Worm (Caenorhabditis elegans) whole organism, L2 larva: ENCODE data around the gene arf-5.
A peak's percentile ranks its signal among the peaks of the same experiment; 100 is the strongest.
"Not testable (repeated sequence)": the region's sequence is repeated elsewhere in the genome, so short reads cannot be mapped to it uniquely, and the experiment has no call there.

Experiments used
- C34F6.9 ChIP-seq: fragments of 150-350 bp; optimal IDR thresholded peaks from 2 replicates; lab custom pipeline; 2014; ENCODE audit warnings: missing biosample characterization, missing genetic modification characterization
- F13H6.1 ChIP-seq: sonication (generic microtip); optimal IDR thresholded peaks from 2 replicates; lab custom pipeline; 2016; ENCODE audit warnings: missing genetic modification characterization, missing compliant biosample characterization
- R02D3.7 ChIP-seq: fragments of 150-350 bp; optimal IDR thresholded peaks from 2 replicates; lab custom pipeline; 2014; ENCODE audit warnings: missing biosample characterization, missing genetic modification characterization
- alr-1 ChIP-seq: fragments of 150-350 bp; optimal IDR thresholded peaks from 2 replicates; lab custom pipeline; 2014; ENCODE audit warnings: missing biosample characterization, missing genetic modification characterization
- aly-2 ChIP-seq: fragments of 150-350 bp; optimal IDR thresholded peaks from 2 replicates; lab custom pipeline; 2014; ENCODE audit warnings: missing biosample characterization, missing genetic modification characterization
- ama-1 ChIP-seq: fragments of 150-350 bp; optimal IDR thresholded peaks from 2 replicates; lab custom pipeline; 2018; ENCODE audit warnings: inconsistent platforms
- blmp-1 ChIP-seq: sonication (generic microtip); optimal IDR thresholded peaks from 2 replicates; lab custom pipeline; 2017; ENCODE audit warnings: missing genetic modification characterization, mild to moderate bottlenecking, missing compliant biosample characterization, antibody characterized with exemption, moderate library complexity; ENCODE audit not compliant: insufficient read depth
- ceh-82 ChIP-seq: fragments of 150-350 bp; optimal IDR thresholded peaks from 2 replicates; lab custom pipeline; 2014; ENCODE audit warnings: missing biosample characterization, missing genetic modification characterization
- crh-2 ChIP-seq: sonication (generic microtip); optimal IDR thresholded peaks from 2 replicates; lab custom pipeline; 2017; ENCODE audit warnings: missing biosample characterization, missing genetic modification characterization
- dmd-4 ChIP-seq: sonication (generic microtip); optimal IDR thresholded peaks from 2 replicates; lab custom pipeline; 2017; ENCODE audit warnings: missing biosample characterization, missing genetic modification characterization
- egl-27 ChIP-seq: sonication (generic microtip); optimal IDR thresholded peaks from 3 replicates; lab custom pipeline; 2017; ENCODE audit warnings: missing biosample characterization, missing genetic modification reagents, missing genetic modification characterization
- fos-1 ChIP-seq: fragments of 150-350 bp; optimal IDR thresholded peaks from 2 replicates; lab custom pipeline; 2014; ENCODE audit warnings: missing biosample characterization, missing genetic modification characterization
- gmeb-1 ChIP-seq: fragments of 150-350 bp; optimal IDR thresholded peaks from 2 replicates; lab custom pipeline; 2014; ENCODE audit warnings: missing biosample characterization, missing genetic modification characterization
- lin-11 ChIP-seq: fragments of 150-350 bp; sonication (generic microtip); optimal IDR thresholded peaks from 2 replicates; lab custom pipeline; 2014; ENCODE audit warnings: missing biosample characterization, missing genetic modification characterization, inconsistent platforms, mixed read lengths
- lin-13 ChIP-seq: fragments of 150-350 bp; optimal IDR thresholded peaks from 2 replicates; lab custom pipeline; 2014; ENCODE audit warnings: missing biosample characterization, missing genetic modification reagents, missing genetic modification characterization
- lsy-2 ChIP-seq, 2 experiments: fragments of 150-350 bp in 1 of 2; sonication (generic microtip) in 1 of 2; optimal IDR thresholded peaks; 2 replicates each; lab custom pipeline; 2014 to 2017; ENCODE audit warnings: missing biosample characterization in 2 of 2, missing genetic modification characterization in 2 of 2
- mab-5 ChIP-seq: fragments of 150-350 bp; optimal IDR thresholded peaks from 2 replicates; lab custom pipeline; 2014; ENCODE audit warnings: missing biosample characterization, missing genetic modification characterization
- mdl-1 ChIP-seq, 2 experiments: fragments of 150-350 bp in 1 of 2; sonication (generic microtip) in 1 of 2; optimal IDR thresholded peaks; 2 replicates each; lab custom pipeline; 2017; ENCODE audit warnings: missing biosample characterization in 2 of 2, missing genetic modification characterization in 2 of 2
- nhr-10 ChIP-seq: sonication (generic microtip); optimal IDR thresholded peaks from 2 replicates; lab custom pipeline; 2017; ENCODE audit warnings: missing biosample characterization, missing genetic modification characterization
- nhr-11 ChIP-seq: fragments of 150-350 bp; optimal IDR thresholded peaks from 2 replicates; lab custom pipeline; 2014; ENCODE audit warnings: missing biosample characterization, missing genetic modification characterization
- nhr-12 ChIP-seq: fragments of 150-350 bp; optimal IDR thresholded peaks from 2 replicates; lab custom pipeline; 2014; ENCODE audit warnings: missing biosample characterization, missing genetic modification characterization
- nhr-129 ChIP-seq: fragments of 150-350 bp; optimal IDR thresholded peaks from 2 replicates; lab custom pipeline; 2014; ENCODE audit warnings: missing biosample characterization, missing genetic modification characterization
- nhr-21 ChIP-seq: fragments of 150-350 bp; optimal IDR thresholded peaks from 2 replicates; lab custom pipeline; 2014; ENCODE audit warnings: missing biosample characterization, missing genetic modification characterization
- nhr-23 ChIP-seq: fragments of 150-350 bp; optimal IDR thresholded peaks from 2 replicates; lab custom pipeline; 2014; ENCODE audit warnings: missing biosample characterization, missing genetic modification reagents, missing genetic modification characterization
- nhr-237 ChIP-seq: fragments of 150-350 bp; optimal IDR thresholded peaks from 2 replicates; lab custom pipeline; 2014; ENCODE audit warnings: missing biosample characterization, missing genetic modification characterization
- nhr-6 ChIP-seq: fragments of 150-350 bp; optimal IDR thresholded peaks from 2 replicates; lab custom pipeline; 2014; ENCODE audit warnings: missing biosample characterization, missing genetic modification characterization
- peb-1 ChIP-seq: fragments of 150-350 bp; optimal IDR thresholded peaks from 2 replicates; lab custom pipeline; 2014; ENCODE audit warnings: missing biosample characterization, missing genetic modification characterization
- sma-3 ChIP-seq: sonication (generic microtip); optimal IDR thresholded peaks from 2 replicates; lab custom pipeline; 2016; ENCODE audit warnings: missing genetic modification reagents, missing genetic modification characterization, missing compliant biosample characterization
- sma-9 ChIP-seq, 2 experiments: fragments of 150-350 bp in 1 of 2; sonication (generic microtip) in 1 of 2; optimal IDR thresholded peaks; 2 replicates each; lab custom pipeline; 2014 to 2016; ENCODE audit warnings: missing genetic modification characterization in 2 of 2, mild to moderate bottlenecking in 1 of 2, missing biosample characterization in 1 of 2, missing compliant biosample characterization in 1 of 2, missing genetic modification reagents in 1 of 2, moderate library complexity in 1 of 2
- unc-39 ChIP-seq: fragments of 150-350 bp; optimal IDR thresholded peaks from 2 replicates; lab custom pipeline; 2014; ENCODE audit warnings: missing biosample characterization, missing genetic modification characterization
- unc-55 ChIP-seq: fragments of 150-350 bp; sonication (generic microtip); optimal IDR thresholded peaks from 3 replicates; lab custom pipeline; 2014; ENCODE audit warnings: missing biosample characterization, missing genetic modification reagents, missing genetic modification characterization
- zag-1 ChIP-seq: fragments of 150-350 bp; optimal IDR thresholded peaks from 2 replicates; lab custom pipeline; 2014; ENCODE audit warnings: missing biosample characterization, missing genetic modification characterization
- ztf-1 ChIP-seq: fragments of 200-800 bp; sonication (Bioruptor generic); conservative IDR thresholded peaks from 2 replicates; pipeline ENCODE4 v1.3.6; 2022; ENCODE audit warnings: missing genetic modification characterization, missing compliant biosample characterization
- ztf-11 ChIP-seq: sonication (generic microtip); optimal IDR thresholded peaks from 2 replicates; lab custom pipeline; 2017; ENCODE audit warnings: missing biosample characterization, missing genetic modification characterization
- ztf-4 ChIP-seq: fragments of 150-350 bp; optimal IDR thresholded peaks from 2 replicates; lab custom pipeline; 2014; ENCODE audit warnings: missing biosample characterization, missing genetic modification characterization

The arf-5 gene

DNA sequence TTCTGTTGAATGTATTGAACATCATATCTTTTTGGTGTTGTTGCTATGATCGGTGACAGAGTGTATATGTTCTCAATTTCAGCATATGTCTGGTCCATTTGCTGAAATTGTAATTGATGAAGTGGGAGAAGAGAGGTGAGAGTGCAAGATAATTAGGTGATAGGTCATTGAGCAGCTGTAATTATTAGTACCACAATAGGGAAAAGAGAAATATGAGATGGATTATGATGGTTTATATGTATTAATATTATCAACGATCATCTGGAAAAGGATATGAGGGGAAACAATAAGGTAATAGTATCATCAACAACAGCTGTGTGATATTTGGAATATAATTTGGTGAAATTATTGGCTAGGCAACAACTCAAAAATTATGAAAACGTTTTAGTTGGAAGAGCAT lies 30.0 kb downstream of the arf-5 start, which contains the start of gene Y42H9B.3:
TSS of gene Y42H9B.3 (minus strand) at position 101 of the 400 bp plus-strand sequence.
- no peak for TF ChIP-seq alr-1 (tag; lab: Kevin White, UChicago)
- no peak for TF ChIP-seq nhr-6 (tag; lab: Kevin White, UChicago)
- no peak for TF ChIP-seq aly-2 (tag; lab: Kevin White, UChicago)
- TF ChIP-seq mdl-1 (tag; optimal IDR thresholded peaks at IDR 0.05; lab: Kevin White, UChicago), result no peak
- no peak for TF ChIP-seq lin-13 (GFP tag; lab: Kevin White, UChicago)
- no peak for TF ChIP-seq peb-1
- TF ChIP-seq ztf-1 (GFP tag; lab: Robert Waterston, UW), result no peak
- no peak for TF ChIP-seq dmd-4 (tag; lab: Kevin White, UChicago)
- no peak for TF ChIP-seq nhr-237 (tag; lab: Kevin White, UChicago)
- no peak for TF ChIP-seq unc-39 (tag; lab: Kevin White, UChicago)
- TF ChIP-seq lin-11, result no peak
- no peak for TF ChIP-seq zag-1 (tag; lab: Kevin White, UChicago)
- no peak for TF ChIP-seq ama-1 (lab: Kevin White, UChicago)
- TF ChIP-seq nhr-10 (tag; lab: Kevin White, UChicago), result no peak
- no peak for TF ChIP-seq egl-27 (tag; lab: Kevin White, UChicago)
- TF ChIP-seq ztf-4, result no peak
- no peak for TF ChIP-seq blmp-1 (tag; lab: Kevin White, UChicago)
- TF ChIP-seq, all 48 proteins: peak for 0

DNA sequence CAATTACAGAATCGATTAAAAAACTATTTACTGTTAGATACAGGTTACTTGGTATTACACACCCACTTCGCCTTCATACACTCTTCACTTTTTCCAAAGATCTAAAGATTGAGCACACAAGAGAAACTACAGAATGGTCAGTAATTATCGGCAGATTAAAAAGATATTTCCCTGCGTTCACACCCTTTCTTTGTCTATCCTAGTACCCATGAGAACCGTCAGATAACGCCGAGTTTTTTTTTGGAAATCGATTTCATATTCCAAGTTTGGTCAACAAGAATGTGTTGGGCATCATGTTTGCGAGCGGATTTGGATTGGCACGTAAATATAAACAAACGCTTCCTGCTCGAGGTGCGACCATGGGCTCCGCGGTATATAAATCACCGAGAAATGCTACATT lies 31.5 kb downstream of the arf-5 start, which contains the start of gene C26B2.8:
TSS of gene C26B2.8 (plus strand) at position 301 of the 400 bp plus-strand sequence.
- no peak for TF ChIP-seq ama-1 (lab: Kevin White, UChicago)
- TF ChIP-seq blmp-1 (tag; lab: Kevin White, UChicago), result no peak

DNA sequence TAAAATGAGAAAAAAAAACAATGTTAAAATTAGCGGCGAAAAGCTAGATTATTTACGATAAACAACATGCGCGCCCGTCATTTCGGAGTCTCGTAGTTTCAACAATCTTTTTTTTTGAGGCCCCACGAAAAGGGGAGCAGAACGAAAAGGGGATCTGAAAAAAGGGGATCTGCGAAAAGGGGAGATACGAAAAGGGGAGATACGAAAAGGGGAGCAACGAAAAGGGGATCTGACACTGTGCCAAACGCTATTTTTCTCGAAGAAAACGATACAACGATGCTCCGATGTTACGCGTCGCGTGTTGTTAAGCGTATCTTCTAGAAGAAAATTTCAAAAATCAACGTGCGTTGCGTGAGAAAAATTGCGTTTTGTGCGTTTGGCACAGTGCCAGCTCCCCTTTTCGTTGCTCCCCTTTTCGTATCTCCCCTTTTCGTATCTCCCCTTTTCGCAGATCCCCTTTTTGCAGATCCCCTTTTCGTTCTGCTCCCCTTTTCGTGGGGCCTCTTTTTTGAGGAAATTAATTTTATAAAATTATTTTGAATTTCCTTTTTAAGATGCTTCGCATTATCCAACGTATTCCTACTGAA lies 33.5 kb downstream of the arf-5 start, which contains the start of gene C26B2.7:
TSS of gene C26B2.7 (plus strand) at position 549 of the 587 bp plus-strand sequence.
- TF ChIP-seq lin-13 (GFP tag; lab: Kevin White, UChicago) (peak; percentile 66), mab-5 (tag; lab: Kevin White, UChicago) (peak; percentile 25), sma-9 (GFP tag; optimal IDR thresholded peaks at IDR 0.05; lab: Kevin White, UChicago) (peak; percentile 77), unc-55 (peak; percentile 85), F13H6.1 (tag; lab: Kevin White, UChicago) (peak; percentile 84), nhr-129 (tag; lab: Kevin White, UChicago) (peak; percentile 52), gmeb-1 (tag; lab: Kevin White, UChicago) (peak; percentile 67), sma-3 (GFP tag; lab: Kevin White, UChicago) (peak; percentile 90), crh-2 (tag; lab: Kevin White, UChicago) (peak; percentile 49), fos-1 (tag; lab: Kevin White, UChicago) (peak; percentile 15), nhr-21 (tag; lab: Kevin White, UChicago) (peak; percentile 69), ztf-4 (peak; percentile 63), R02D3.7 (tag; lab: Kevin White, UChicago) (peak; percentile 54), C34F6.9 (tag; lab: Kevin White, UChicago) (peak; percentile 40), lsy-2 (tag; optimal IDR thresholded peaks at IDR 0.05; lab: Kevin White, UChicago) (peak; percentile 27 to 73)
- not testable (repeated sequence) for TF ChIP-seq sma-9 (tag; optimal IDR thresholded peaks at IDR 0.05; lab: Kevin White, UChicago)

DNA sequence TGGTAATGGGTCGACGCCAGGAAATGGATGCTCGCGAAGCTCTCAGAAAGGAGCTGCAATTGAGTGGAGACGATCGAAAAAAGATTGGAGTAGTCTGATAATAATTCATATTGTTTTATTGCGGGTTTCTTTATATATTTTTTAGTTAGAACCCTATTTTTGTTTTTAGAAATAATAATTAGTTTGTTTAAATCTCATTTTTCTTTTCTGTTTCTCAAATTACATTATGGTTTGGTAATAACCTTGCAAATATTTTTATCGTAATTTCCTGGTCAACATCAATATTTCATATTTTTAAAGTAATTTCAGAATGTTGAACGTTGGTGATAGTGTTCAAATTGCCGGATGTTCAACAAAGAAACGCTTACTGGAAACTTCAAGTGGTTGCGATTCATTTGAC lies 34.4 kb downstream of the arf-5 start, which contains the start of gene elpc-4:
TSS of gene elpc-4 (plus strand) at position 301 of the 400 bp plus-strand sequence.
- no peak for TF ChIP-seq nhr-12 (tag; lab: Kevin White, UChicago)

DNA sequence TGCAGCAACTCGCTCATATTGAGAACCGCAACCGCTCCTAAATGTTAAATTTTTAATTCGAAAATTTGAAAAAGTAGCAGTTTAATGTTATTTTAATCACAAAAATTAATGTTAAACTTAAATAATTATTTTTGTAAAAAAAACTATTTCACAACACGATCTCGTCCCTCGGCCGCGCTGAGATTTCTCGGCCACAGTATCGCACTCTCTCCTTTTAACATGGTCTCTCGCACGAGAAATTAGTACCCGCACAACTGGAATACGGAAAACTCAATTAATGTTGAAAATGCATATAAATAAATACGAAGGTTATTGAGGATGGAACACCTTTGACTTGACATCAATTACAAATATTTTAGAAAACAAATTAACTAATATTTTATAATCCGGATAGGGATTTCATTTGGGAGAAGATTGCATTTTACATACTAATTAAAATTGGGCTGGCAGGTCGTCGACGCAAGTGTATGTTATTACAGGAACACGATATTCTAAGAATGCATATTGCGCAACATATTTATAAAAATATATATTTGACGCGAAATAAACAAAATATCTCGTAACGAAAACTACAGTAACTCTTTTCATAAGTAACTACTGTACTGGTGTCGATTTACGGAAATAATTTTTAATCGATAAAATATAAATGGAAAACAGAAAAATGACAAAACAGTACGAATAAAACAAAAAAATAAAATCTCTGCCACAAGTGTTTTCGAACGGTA lies 37.6 kb downstream of the arf-5 start, which contains the start of gene dnc-4:
TSS of gene dnc-4 (minus strand) at position 37 of the 725 bp plus-strand sequence.
- TF ChIP-seq lsy-2 (tag; optimal IDR thresholded peaks at IDR 0.05; lab: Kevin White, UChicago) (peak in 1 of 2 experiments; percentile 34), C34F6.9 (tag; lab: Kevin White, UChicago) (peak; percentile 40), nhr-10 (tag; lab: Kevin White, UChicago) (no peak), ceh-82 (no peak), nhr-11 (tag; lab: Kevin White, UChicago) (no peak), nhr-23 (tag; lab: Kevin White, UChicago) (no peak), unc-55 (peak; percentile 51), ztf-11 (tag; lab: Kevin White, UChicago) (no peak), peb-1 (no peak)
